Fruit fly (Drosophila melanogaster) whole organism, embryonic: ENCODE data around the gene Cp36.

Experiments used
- Blimp-1 ChIP-seq: fragments of 200-800 bp; sonication (Bioruptor generic); optimal IDR thresholded peaks from 3 replicates; lab custom pipeline; 2018; ENCODE audit warnings: missing biosample characterization, missing genetic modification characterization, mild to moderate bottlenecking, moderate library complexity, missing genetic modification reagents
- CG10267 ChIP-seq: fragments of 200-800 bp; sonication (Bioruptor generic); optimal IDR thresholded peaks from 2 replicates; lab custom pipeline; 2018; ENCODE audit warnings: missing biosample characterization, mild to moderate bottlenecking, missing genetic modification characterization, moderate library complexity
- CG12659 ChIP-seq: fragments of 200-800 bp; sonication (Bioruptor generic); optimal IDR thresholded peaks from 3 replicates; lab custom pipeline; 2017; ENCODE audit warnings: mild to moderate bottlenecking, missing biosample characterization, missing genetic modification reagents, missing genetic modification characterization
- CG13775 ChIP-seq: fragments of 200-800 bp; sonication (Bioruptor generic); optimal IDR thresholded peaks from 3 replicates; lab custom pipeline; 2017; ENCODE audit warnings: missing biosample characterization, mild to moderate bottlenecking, missing genetic modification characterization
- CG15514 ChIP-seq: fragments of 200-800 bp; sonication (Bioruptor generic); optimal IDR thresholded peaks from 3 replicates; lab custom pipeline; 2017; ENCODE audit warnings: missing biosample characterization, missing genetic modification characterization, mild to moderate bottlenecking, moderate library complexity, missing genetic modification reagents
- CG18262 ChIP-seq: fragments of 200-800 bp; optimal IDR thresholded peaks from 3 replicates; lab custom pipeline; 2019; ENCODE audit warnings: missing biosample characterization, mild to moderate bottlenecking, missing genetic modification characterization, moderate library complexity
- CG2120 ChIP-seq: fragments of 200-800 bp; sonication (Bioruptor generic); optimal IDR thresholded peaks from 3 replicates; lab custom pipeline; 2016; ENCODE audit warnings: missing biosample characterization, missing genetic modification characterization
- CG2712 ChIP-seq: fragments of 200-800 bp; optimal IDR thresholded peaks from 3 replicates; lab custom pipeline; 2019; ENCODE audit warnings: missing biosample characterization, mild to moderate bottlenecking, missing genetic modification characterization, moderate library complexity
- CG2889 ChIP-seq: fragments of 200-800 bp; sonication (Bioruptor generic); IDR thresholded peaks from 3 replicates; pipeline ENCODE4 v1.3.6; 2022; ENCODE audit warnings: missing biosample characterization, missing genetic modification characterization
- CG32532 ChIP-seq: fragments of 200-800 bp; sonication (Bioruptor generic); IDR thresholded peaks from 2 replicates; pipeline ENCODE4 v1.3.6; 2022; ENCODE audit warnings: missing biosample characterization, missing genetic modification characterization
- CG33213 ChIP-seq: fragments of 200-800 bp; sonication (Bioruptor generic); optimal IDR thresholded peaks from 3 replicates; lab custom pipeline; 2016; ENCODE audit warnings: missing biosample characterization, missing genetic modification characterization
- CG34224 ChIP-seq: fragments of 200-800 bp; sonication (Bioruptor generic); IDR thresholded peaks from 3 replicates; pipeline ENCODE4 v1.3.6; 2022; ENCODE audit warnings: missing biosample characterization, missing genetic modification characterization; ENCODE audit not compliant: partially characterized antibody
- CG3847 ChIP-seq: fragments of 200-800 bp; sonication (Bioruptor generic); IDR thresholded peaks from 2 replicates; pipeline ENCODE4 v1.3.6; 2022; ENCODE audit warnings: missing biosample characterization, missing genetic modification characterization
- CG43689 ChIP-seq: fragments of 200-800 bp; sonication (Bioruptor generic); IDR thresholded peaks from 2 replicates; pipeline ENCODE4 v1.3.6; 2022; ENCODE audit warnings: missing biosample characterization, missing genetic modification characterization
- CG4617 ChIP-seq: fragments of 200-800 bp; sonication (Bioruptor generic); optimal IDR thresholded peaks from 3 replicates; lab custom pipeline; 2016; ENCODE audit warnings: missing biosample characterization, missing genetic modification characterization, borderline replicate concordance
- CG6765 ChIP-seq: fragments of 200-800 bp; sonication (Bioruptor generic); optimal IDR thresholded peaks from 3 replicates; lab custom pipeline; 2017; ENCODE audit warnings: missing biosample characterization, mild to moderate bottlenecking, missing genetic modification characterization
- CG7271 ChIP-seq: fragments of 200-800 bp; sonication (Bioruptor generic); optimal IDR thresholded peaks from 2 replicates; lab custom pipeline; 2018; ENCODE audit warnings: missing biosample characterization, mild to moderate bottlenecking, missing genetic modification characterization, moderate library complexity
- CG7745 ChIP-seq: fragments of 200-800 bp; sonication (Bioruptor generic); optimal IDR thresholded peaks from 2 replicates; lab custom pipeline; 2018; ENCODE audit warnings: missing biosample characterization, mild to moderate bottlenecking, missing genetic modification characterization, moderate library complexity
- CG7786 ChIP-seq: fragments of 200-800 bp; sonication (Bioruptor generic); optimal IDR thresholded peaks from 2 replicates; lab custom pipeline; 2016; ENCODE audit warnings: missing biosample characterization, missing genetic modification characterization
- CG8924 ChIP-seq: fragments of 200-800 bp; optimal IDR thresholded peaks from 3 replicates; lab custom pipeline; 2019; ENCODE audit warnings: missing biosample characterization, mild to moderate bottlenecking, missing genetic modification characterization, moderate library complexity
- CG9797 ChIP-seq: fragments of 200-800 bp; sonication (Bioruptor generic); optimal IDR thresholded peaks from 3 replicates; lab custom pipeline; 2018; ENCODE audit warnings: missing biosample characterization, mild to moderate bottlenecking, missing genetic modification characterization
- CG9932 ChIP-seq: fragments of 200-800 bp; sonication (Bioruptor generic); IDR thresholded peaks from 2 replicates; pipeline ENCODE4 v1.3.6; 2022; ENCODE audit warnings: missing biosample characterization, missing genetic modification characterization
- Dek ChIP-seq: fragments of 200-800 bp; sonication (Bioruptor generic); optimal IDR thresholded peaks from 3 replicates; lab custom pipeline; 2019; ENCODE audit warnings: missing biosample characterization, mild to moderate bottlenecking, missing genetic modification characterization, moderate library complexity
- Dip3 ChIP-seq: fragments of 200-800 bp; sonication (Bioruptor generic); optimal IDR thresholded peaks from 3 replicates; lab custom pipeline; 2016; ENCODE audit warnings: missing biosample characterization, missing genetic modification characterization
- Ets65A ChIP-seq: fragments of 200-800 bp; sonication (Bioruptor generic); peaks from one replicate; lab custom pipeline; 2016; ENCODE audit warnings: missing biosample characterization, missing genetic modification characterization
- Ets97D ChIP-seq: fragments of 200-800 bp; sonication (Bioruptor generic); optimal IDR thresholded peaks from 3 replicates; lab custom pipeline; 2016; ENCODE audit warnings: missing biosample characterization, missing genetic modification characterization
- Lhr ChIP-seq: fragments of 200-800 bp; sonication (Bioruptor generic); optimal IDR thresholded peaks from 3 replicates; lab custom pipeline; 2017; ENCODE audit warnings: mild to moderate bottlenecking, missing biosample characterization, missing genetic modification reagents, missing genetic modification characterization
- Myb ChIP-seq: fragments of 200-800 bp; sonication (Bioruptor generic); optimal IDR thresholded peaks from 2 replicates; lab custom pipeline; 2016; ENCODE audit warnings: missing biosample characterization, missing genetic modification characterization
- NC2α ChIP-seq: fragments of 200-800 bp; sonication (Bioruptor generic); optimal IDR thresholded peaks from 2 replicates; lab custom pipeline; 2016; ENCODE audit warnings: missing biosample characterization, missing genetic modification characterization
- Pdp1 ChIP-seq, 2 experiments: fragments of 200-800 bp; sonication (Bioruptor generic); optimal IDR thresholded peaks; 3 replicates each; lab custom pipeline; 2016; ENCODE audit warnings: missing biosample characterization in 2 of 2, missing genetic modification characterization in 2 of 2, mild to moderate bottlenecking in 1 of 2, moderate library complexity in 1 of 2
- Rfx ChIP-seq: fragments of 200-800 bp; sonication (Bioruptor generic); IDR thresholded peaks from 2 replicates; pipeline ENCODE4 v1.3.6; 2022; ENCODE audit warnings: missing biosample characterization, missing genetic modification characterization
- Sry-β ChIP-seq: fragments of 200-800 bp; sonication (Bioruptor generic); optimal IDR thresholded peaks from 2 replicates; lab custom pipeline; 2018; ENCODE audit warnings: missing biosample characterization, mild to moderate bottlenecking, missing genetic modification characterization, moderate library complexity
- Sry-δ ChIP-seq: fragments of 200-800 bp; sonication (Bioruptor generic); optimal IDR thresholded peaks from 2 replicates; lab custom pipeline; 2016; ENCODE audit warnings: missing biosample characterization, missing genetic modification characterization
- Tbp ChIP-seq: fragments of >200 bp; optimal IDR thresholded peaks from 2 replicates; lab custom pipeline; 2018; ENCODE audit warnings: missing biosample characterization, missing genetic modification characterization
- bsh ChIP-seq, 2 experiments: fragments of 200-800 bp; sonication (Bioruptor generic); optimal IDR thresholded peaks; 2 replicates each; lab custom pipeline; 2017 to 2018; ENCODE audit warnings: mild to moderate bottlenecking in 2 of 2, missing biosample characterization in 2 of 2, missing genetic modification characterization in 2 of 2, moderate library complexity in 1 of 2
- crp ChIP-seq, 2 experiments: fragments of 200-800 bp; sonication (Bioruptor generic); optimal IDR thresholded peaks; 2 replicates in 1 of 2; 3 replicates in 1 of 2; lab custom pipeline; 2017; ENCODE audit warnings: missing biosample characterization in 2 of 2, missing genetic modification characterization in 2 of 2, mild to moderate bottlenecking in 1 of 2, moderate library complexity in 1 of 2
- dati ChIP-seq: fragments of 200-800 bp; sonication (Bioruptor generic); IDR thresholded peaks from 2 replicates; pipeline ENCODE4 v1.3.6; 2022; ENCODE audit warnings: missing biosample characterization, missing genetic modification characterization
- dpn ChIP-seq, 2 experiments: fragments of 200-800 bp; sonication (Bioruptor generic); optimal IDR thresholded peaks; 3 replicates each; lab custom pipeline; 2016; ENCODE audit warnings: missing biosample characterization in 2 of 2, missing genetic modification characterization in 2 of 2
- jumu ChIP-seq: fragments of 200-800 bp; sonication (Bioruptor generic); optimal IDR thresholded peaks from 3 replicates; lab custom pipeline; 2016; ENCODE audit warnings: missing biosample characterization, missing genetic modification characterization
- lab ChIP-seq: fragments of 200-800 bp; sonication (Bioruptor generic); optimal IDR thresholded peaks from 3 replicates; lab custom pipeline; 2017; ENCODE audit warnings: missing biosample characterization, missing genetic modification characterization, mild to moderate bottlenecking, moderate library complexity, missing genetic modification reagents
- nerfin-1 ChIP-seq: fragments of 200-800 bp; sonication (Bioruptor generic); optimal IDR thresholded peaks from 3 replicates; lab custom pipeline; 2019; ENCODE audit warnings: missing biosample characterization, mild to moderate bottlenecking, missing genetic modification characterization, moderate library complexity
- odd ChIP-seq: fragments of 200-800 bp; sonication (Bioruptor generic); optimal IDR thresholded peaks from 2 replicates; lab custom pipeline; 2017; ENCODE audit warnings: missing biosample characterization, mild to moderate bottlenecking, missing genetic modification characterization
- p53 ChIP-seq: fragments of 200-800 bp; sonication (Bioruptor generic); optimal IDR thresholded peaks from 2 replicates; lab custom pipeline; 2016; ENCODE audit warnings: missing biosample characterization, missing genetic modification characterization
- phol ChIP-seq: fragments of 200-800 bp; sonication (Bioruptor generic); optimal IDR thresholded peaks from 3 replicates; lab custom pipeline; 2018; ENCODE audit warnings: missing biosample characterization, mild to moderate bottlenecking, missing genetic modification characterization, moderate library complexity
- slbo ChIP-seq: fragments of 200-800 bp; sonication (Bioruptor generic); IDR thresholded peaks from 2 replicates; pipeline ENCODE4 v1.3.6; 2022; ENCODE audit warnings: missing biosample characterization, missing genetic modification characterization
- sob ChIP-seq: fragments of 200-800 bp; sonication (Bioruptor generic); IDR thresholded peaks from 2 replicates; pipeline ENCODE4 v1.3.6; 2022; ENCODE audit warnings: missing biosample characterization, missing genetic modification characterization
- sqz ChIP-seq: fragments of 200-800 bp; sonication (Bioruptor generic); optimal IDR thresholded peaks from 3 replicates; lab custom pipeline; 2018; ENCODE audit warnings: missing biosample characterization, mild to moderate bottlenecking, missing genetic modification characterization
- trem ChIP-seq: fragments of 200-800 bp; optimal IDR thresholded peaks from 3 replicates; lab custom pipeline; 2019; ENCODE audit warnings: missing biosample characterization, mild to moderate bottlenecking, missing genetic modification characterization, moderate library complexity
- usp ChIP-seq: fragments of >200 bp; optimal IDR thresholded peaks from 2 replicates; lab custom pipeline; 2017; ENCODE audit warnings: missing biosample characterization, missing genetic modification characterization

Cp36 gene

DNA sequence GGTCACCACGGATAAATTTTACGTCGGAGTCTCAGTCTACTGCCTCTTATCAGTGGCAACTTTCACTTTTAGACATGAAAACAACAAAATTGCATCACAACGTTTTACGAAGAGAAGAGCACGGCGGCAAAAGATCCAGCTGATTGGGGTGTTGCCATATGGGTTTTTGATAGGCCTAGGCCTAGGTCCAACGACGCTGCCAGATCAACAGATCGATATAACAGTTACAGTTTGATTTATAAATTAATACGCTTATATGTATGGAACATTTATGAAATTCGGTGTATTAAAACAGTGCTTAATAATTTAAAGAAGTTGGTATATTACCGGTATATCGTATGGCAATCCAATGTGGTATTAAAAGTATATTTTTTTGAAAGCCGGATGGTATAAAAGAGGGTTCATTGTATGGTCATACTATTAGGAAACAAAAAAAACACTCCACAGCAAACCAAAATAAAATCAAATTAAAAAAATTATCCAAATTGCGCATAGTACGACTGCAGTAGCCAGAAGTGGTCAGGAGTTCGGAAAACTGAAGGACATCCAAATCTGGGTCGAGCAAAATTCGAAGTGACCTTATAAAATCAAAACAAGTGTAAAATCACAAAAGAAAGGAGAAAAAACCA is 42.3 kb upstream of the Cp36 start, which contains the start of gene CG1440 (continued):
- TF ChIP-seq Sry-δ (peak; percentile 30), crp (GFP tag; optimal IDR thresholded peaks at IDR 0.05; lab: Kevin White, UChicago) (peak; percentile 19 to 92), trem (tag; lab: Kevin White, UChicago) (peak; percentile 64), sob (GFP tag; lab: Robert Waterston, UW) (0 out of 2 replicates have a peak, but pooled peaks have one; percentile 34), CG33213 (GFP tag; lab: Kevin White, UChicago) (peak; percentile 13), lab (no peak), CG2889 (GFP tag; lab: Robert Waterston, UW) (0 out of 3 replicates have a peak, but pooled peaks have one; percentile 31), CG3847 (GFP tag; lab: Robert Waterston, UW) (peak; percentile 45; the same call in 1 of the 2 replicates), NC2α (GFP tag; lab: Kevin White, UChicago) (no peak), CG7745 (tag; lab: Kevin White, UChicago) (no peak), CG12659 (GFP tag; lab: Kevin White, UChicago) (peak; percentile 77), Myb (GFP tag; lab: Kevin White, UChicago) (peak; percentile 43), Dek (tag; lab: Kevin White, UChicago) (no peak), CG34224 (no peak), CG15514 (peak; percentile 76), Blimp-1 (peak; percentile 93), CG4617 (GFP tag; lab: Kevin White, UChicago) (peak; percentile 20), CG9932 (GFP tag; lab: Robert Waterston, UW) (0 out of 2 replicates have a peak, but pooled peaks have one; percentile 42), jumu (peak; percentile 20), slbo (GFP tag; lab: Robert Waterston, UW) (peak; percentile 33; the same call in 1 of the 2 replicates), Ets97D (GFP tag; lab: Kevin White, UChicago) (peak; percentile 84), phol (tag; lab: Kevin White, UChicago) (peak; percentile 59), dpn (GFP tag; optimal IDR thresholded peaks at IDR 0.05; lab: Kevin White, UChicago) (peak in 1 of 2 experiments; percentile 1), CG2120 (peak; percentile 56), CG7786 (GFP tag; lab: Kevin White, UChicago) (peak; percentile 11), CG2712 (tag; lab: Kevin White, UChicago) (peak; percentile 21), Tbp (GFP tag; lab: Kevin White, UChicago) (no peak), Ets65A (GFP tag; lab: Kevin White, UChicago) (peak; percentile 31), CG10267 (tag; lab: Kevin White, UChicago) (peak; percentile 75), dati (GFP tag; lab: Robert Waterston, UW) (no peak), CG13775 (GFP tag; lab: Kevin White, UChicago) (peak; percentile 16), odd (GFP tag; lab: Kevin White, UChicago) (no peak), bsh (GFP tag; optimal IDR thresholded peaks at IDR 0.05; lab: Kevin White, UChicago) (peak in 1 of 2 experiments; percentile 46), CG6765 (peak; percentile 48), CG32532 (GFP tag; lab: Robert Waterston, UW) (peak; percentile 24; the same call in 1 of the 2 replicates), sqz (GFP tag; lab: Kevin White, UChicago) (peak; percentile 81), nerfin-1 (tag; lab: Kevin White, UChicago) (peak; percentile 56), CG7271 (peak; percentile 4), CG9797 (peak; percentile 88), Rfx (peak; percentile 40; the same call in 1 of the 2 replicates), Lhr (GFP tag; lab: Kevin White, UChicago) (peak; percentile 60), Pdp1 (GFP tag; optimal IDR thresholded peaks at IDR 0.05; lab: Kevin White, UChicago) (peak in 1 of 2 experiments; percentile 89), Sry-β (GFP tag; lab: Kevin White, UChicago) (no peak), usp (GFP tag; lab: Kevin White, UChicago) (no peak), CG43689 (GFP tag; lab: Robert Waterston, UW) (no peak), CG8924 (tag; lab: Kevin White, UChicago) (peak; percentile 73), p53 (GFP tag; lab: Kevin White, UChicago) (no peak), CG18262 (tag; lab: Kevin White, UChicago) (peak; percentile 5), Dip3 (GFP tag; lab: Kevin White, UChicago) (peak; percentile 40)
